Worm (Caenorhabditis elegans) whole organism, L4/young adult: Measurements from ENCODE around the gene W02H3.3.

ENCODE experiments used
- W03F9.2 ChIP-seq: fragments of 150-350 bp; optimal IDR thresholded peaks from 2 replicates; lab custom pipeline; 2014; ENCODE audit warnings: missing biosample characterization, missing genetic modification characterization
- dao-5 ChIP-seq: sonication (generic microtip); optimal IDR thresholded peaks from 2 replicates; lab custom pipeline; 2016; ENCODE audit warnings: missing genotype, missing genetic modification characterization, moderate library complexity, missing compliant biosample characterization
- him-1 ChIP-seq: sonication (generic microtip); optimal IDR thresholded peaks from 2 replicates; lab custom pipeline; 2016; ENCODE audit warnings: missing genotype, missing genetic modification reagents, missing genetic modification characterization, missing compliant biosample characterization

DNA sequence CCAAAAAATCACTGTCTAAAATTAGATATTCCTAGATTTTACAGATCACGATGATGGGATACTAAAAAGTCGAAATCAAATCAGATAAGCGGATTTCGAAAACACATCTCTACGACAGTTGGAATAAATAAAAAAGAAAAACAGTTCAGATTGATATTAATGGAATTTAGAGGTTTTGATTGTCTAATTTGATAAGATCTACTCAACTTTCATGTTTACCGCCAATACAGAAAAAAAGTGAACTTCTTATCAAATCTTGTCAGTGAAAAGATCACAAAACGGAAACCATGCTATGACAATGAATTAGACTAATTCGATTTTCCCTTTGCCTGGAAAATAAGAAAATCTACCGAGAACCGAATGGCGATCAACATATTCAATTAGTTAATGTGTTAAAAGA is 28.3 kb upstream of the W02H3.3 start:
- TF ChIP-seq dao-5 (tag; lab: Kevin White, UChicago): no peak
- TF ChIP-seq him-1 (tag; lab: Kevin White, UChicago): no peak
- no peak for TF ChIP-seq W03F9.2 (tag; lab: Kevin White, UChicago)
